Worm (Caenorhabditis elegans): ENCODE data around the gene C17C3.9.

DNA sequence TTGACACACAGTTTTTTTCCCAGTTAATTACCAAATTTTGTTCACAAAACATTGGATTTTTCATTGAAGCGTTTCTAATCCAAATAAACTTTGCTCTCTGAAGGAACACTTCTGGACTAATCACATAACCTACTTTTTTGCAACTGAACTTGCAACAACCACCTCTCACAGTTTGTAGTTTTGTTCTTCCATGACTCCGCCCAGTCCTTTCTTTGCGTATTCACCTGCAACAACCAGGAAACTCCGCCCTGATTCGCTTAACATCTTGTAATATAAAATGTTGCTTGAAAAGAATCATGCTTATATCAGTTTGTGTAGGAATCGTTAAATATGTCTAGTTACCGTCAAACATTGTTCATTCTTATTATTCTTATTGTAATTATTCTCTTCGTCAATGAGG, 24.4 kb upstream of the C17C3.9 start, which contains the start of gene ins-11:
- TF ChIP-seq elt-3 (tag; optimal IDR thresholded peaks at IDR 0.05): no peak
- no peak for TF ChIP-seq unc-39 (tag; optimal IDR thresholded peaks at IDR 0.05)
- no peak for TF ChIP-seq nhr-76 (tag; optimal IDR thresholded peaks at IDR 0.05)
